Worm (Caenorhabditis elegans): ENCODE data around the gene F18E9.1.

The F18E9.1 gene

DNA sequence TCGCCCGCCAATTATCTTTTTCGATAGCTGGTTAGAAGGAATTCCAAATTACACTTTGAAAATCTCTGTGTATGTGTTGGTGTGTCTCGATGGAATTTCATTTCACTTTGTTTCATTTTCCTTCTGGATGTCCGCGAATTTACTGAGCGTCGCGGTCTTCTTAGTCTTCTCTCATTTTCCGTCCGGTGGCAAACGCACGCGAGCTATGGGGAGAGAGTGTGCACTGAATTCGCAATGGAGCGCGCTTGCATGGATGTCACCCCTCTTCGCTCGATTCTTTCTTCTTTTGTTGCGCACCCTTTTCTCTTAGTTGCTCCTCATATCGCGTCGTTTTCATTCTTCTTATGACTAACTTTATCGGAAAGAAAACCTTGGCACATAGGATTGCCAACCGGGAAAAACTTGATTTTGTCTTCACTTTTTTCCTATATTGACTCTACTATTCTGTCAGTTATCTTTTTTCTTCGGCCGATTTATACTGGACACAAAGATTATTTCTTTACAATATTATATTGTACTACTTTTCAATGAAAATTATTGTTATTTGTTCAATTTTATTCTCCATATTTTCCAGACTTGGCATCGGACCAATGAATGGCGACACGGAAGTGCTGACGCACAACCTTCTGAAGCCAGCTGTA lies 49.5 kb upstream of the F18E9.1 start, which contains the start of gene dhhc-14 (continued):
- peak; percentile 47 for TF ChIP-seq ceh-2 (tag; optimal IDR thresholded peaks at IDR 0.05)
- TF ChIP-seq ceh-18 (tag; optimal IDR thresholded peaks at IDR 0.05): peak; percentile 74
- TF ChIP-seq ztf-16 (tag; optimal IDR thresholded peaks at IDR 0.05): no peak
- no peak for TF ChIP-seq dve-1 (tag; optimal IDR thresholded peaks at IDR 0.05)
- TF ChIP-seq pag-3 (tag; optimal IDR thresholded peaks at IDR 0.05; ENCODE audit: borderline replicate concordance): no peak
- TF ChIP-seq hlh-15 (tag; optimal IDR thresholded peaks at IDR 0.05): no peak
- TF ChIP-seq sdc-2 (tag; optimal IDR thresholded peaks at IDR 0.05): peak; percentile 63
- TF ChIP-seq K09A11.1 (tag; optimal IDR thresholded peaks at IDR 0.05; ENCODE audit: insufficient read depth): no peak
- no peak for TF ChIP-seq ahr-1 (tag; optimal IDR thresholded peaks at IDR 0.05)
- peak; percentile 16 for TF ChIP-seq madf-2 (tag; optimal IDR thresholded peaks at IDR 0.05)
- no peak for TF ChIP-seq sox-4 (tag; optimal IDR thresholded peaks at IDR 0.05)
- TF ChIP-seq ama-1 (optimal IDR thresholded peaks at IDR 0.05): no peak
- TF ChIP-seq syd-9 (tag; optimal IDR thresholded peaks at IDR 0.05): peak; percentile 17
- TF ChIP-seq ttx-3 (tag; optimal IDR thresholded peaks at IDR 0.05): no peak
- no peak for TF ChIP-seq K02D7.2 (tag; optimal IDR thresholded peaks at IDR 0.05)
- TF ChIP-seq gmeb-2 (tag; optimal IDR thresholded peaks at IDR 0.05): no peak
- no peak for TF ChIP-seq ceh-45 (GFP tag; IDR thresholded peaks at IDR 0.05)
- no peak for TF ChIP-seq fkh-10 (GFP tag; optimal IDR thresholded peaks at IDR 0.05)
- no peak for TF ChIP-seq pqm-1 (tag; optimal IDR thresholded peaks at IDR 0.05)
- no peak for TF ChIP-seq pha-2 (tag; optimal IDR thresholded peaks at IDR 0.05)

DNA sequence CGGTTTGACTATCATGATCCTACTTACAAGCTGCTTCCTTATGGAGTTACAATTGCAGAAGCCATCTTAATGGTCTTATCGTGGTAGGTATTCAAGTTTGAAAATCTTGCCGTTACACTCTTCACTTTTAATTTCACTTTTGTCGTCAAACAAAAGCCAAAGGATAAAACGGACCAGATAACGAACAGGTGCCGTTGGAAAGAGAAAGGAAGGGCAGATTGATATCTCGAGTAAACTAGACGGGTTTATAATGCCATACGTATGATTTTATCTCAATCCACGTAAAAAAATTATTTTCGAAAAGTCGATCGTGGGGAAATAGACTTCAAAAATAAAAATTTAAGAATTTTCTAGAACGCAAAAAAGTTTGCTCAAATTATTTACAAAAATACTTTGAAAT lies 47.3 kb upstream of the F18E9.1 start:
- no peak for TF ChIP-seq elt-4 (tag; optimal IDR thresholded peaks at IDR 0.05)
- TF ChIP-seq ceh-48 (tag; optimal IDR thresholded peaks at IDR 0.05): no peak
- TF ChIP-seq C38D4.7 (GFP tag; optimal IDR thresholded peaks at IDR 0.05): no peak
- TF ChIP-seq F13H6.1 (tag; optimal IDR thresholded peaks at IDR 0.05): no peak
- TF ChIP-seq ceh-24 (tag; optimal IDR thresholded peaks at IDR 0.05): no peak
- no peak for TF ChIP-seq zip-5 (tag; optimal IDR thresholded peaks at IDR 0.05)
- no peak for TF ChIP-seq ceh-30 (tag; optimal IDR thresholded peaks at IDR 0.05)
- no peak for TF ChIP-seq hlh-13 (GFP tag; optimal IDR thresholded peaks at IDR 0.05)
- no peak for TF ChIP-seq ets-4 (tag; optimal IDR thresholded peaks at IDR 0.05)
- TF ChIP-seq pag-3 (tag; optimal IDR thresholded peaks at IDR 0.05; ENCODE audit: borderline replicate concordance): no peak
- TF ChIP-seq unc-3 (GFP tag; conservative IDR thresholded peaks at IDR 0.05): no peak
- TF ChIP-seq unc-3 (tag; optimal IDR thresholded peaks at IDR 0.05): no peak
- TF ChIP-seq hlh-15 (tag; optimal IDR thresholded peaks at IDR 0.05): no peak
- no peak for TF ChIP-seq unc-42 (tag; optimal IDR thresholded peaks at IDR 0.05)
- TF ChIP-seq ceh-14 (tag; optimal IDR thresholded peaks at IDR 0.05): no peak
- no peak for TF ChIP-seq ceh-6 (GFP tag; optimal IDR thresholded peaks at IDR 0.05)
- no peak for TF ChIP-seq ceh-9 (tag; optimal IDR thresholded peaks at IDR 0.05)

DNA sequence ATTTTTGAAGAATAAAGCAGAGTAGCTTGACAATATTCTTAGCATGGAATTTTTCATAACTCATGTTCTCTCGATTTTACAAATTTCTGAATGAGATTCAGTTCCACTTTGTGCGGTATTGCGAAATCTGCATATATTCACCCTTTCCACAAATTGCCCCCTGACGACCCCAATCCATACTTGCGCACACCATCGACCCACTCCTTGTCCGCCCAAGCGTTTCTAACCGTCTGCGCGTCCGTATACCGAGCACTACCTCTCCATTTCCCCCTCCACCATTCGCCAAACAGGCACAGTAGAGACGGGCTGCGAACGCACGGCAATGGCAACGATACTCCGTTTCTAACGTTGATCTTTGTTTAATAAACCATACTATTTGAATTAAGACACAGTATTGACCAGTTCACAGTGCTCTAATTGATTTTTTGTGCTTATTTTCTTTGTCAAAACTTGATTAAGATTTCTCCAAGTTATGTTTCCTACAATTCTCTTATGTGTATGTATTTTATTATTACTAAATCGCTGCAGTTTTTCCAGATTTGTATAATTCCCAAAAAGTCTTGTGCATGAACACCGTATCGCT lies 44.6 kb upstream of the F18E9.1 start, which contains the start of gene utx-1:
Gene utx-1 (plus strand): TSS at position 533 of the 583 bp plus-strand sequence.
- peak; percentile 80 for TF ChIP-seq ceh-31 (tag; optimal IDR thresholded peaks at IDR 0.05)
- TF ChIP-seq nfya-1 (tag; optimal IDR thresholded peaks at IDR 0.05): peak; percentile 62
- TF ChIP-seq ceh-18 (tag; optimal IDR thresholded peaks at IDR 0.05): no peak
- TF ChIP-seq pha-4 (tag; optimal IDR thresholded peaks at IDR 0.05): no peak
- no peak for TF ChIP-seq zip-5 (tag; optimal IDR thresholded peaks at IDR 0.05)
- peak; percentile 43 for TF ChIP-seq tbx-2 (tag; optimal IDR thresholded peaks at IDR 0.05)
- no peak for TF ChIP-seq ceh-19 (GFP tag; optimal IDR thresholded peaks at IDR 0.05)
- TF ChIP-seq fkh-6 (tag; optimal IDR thresholded peaks at IDR 0.05): peak; percentile 17
- peak; percentile 42 for TF ChIP-seq unc-42 (tag; optimal IDR thresholded peaks at IDR 0.05)
- peak; percentile 39 for TF ChIP-seq ceh-48 (tag; optimal IDR thresholded peaks at IDR 0.05)
- peak; percentile 68 for TF ChIP-seq sdc-2 (tag; optimal IDR thresholded peaks at IDR 0.05)
- peak; percentile 50 for TF ChIP-seq ref-2 (tag; optimal IDR thresholded peaks at IDR 0.05)
- peak; percentile 35 for TF ChIP-seq hlh-30 (tag; optimal IDR thresholded peaks at IDR 0.05; ENCODE audit: insufficient read depth)
- TF ChIP-seq ztf-16 (tag; optimal IDR thresholded peaks at IDR 0.05): peak; percentile 19
- TF ChIP-seq elt-2 (tag; optimal IDR thresholded peaks at IDR 0.05): peak; percentile 13
- peak; percentile 44 for TF ChIP-seq ceh-34 (tag; optimal IDR thresholded peaks at IDR 0.05)
- TF ChIP-seq che-1 (tag; optimal IDR thresholded peaks at IDR 0.05): no peak
- peak; percentile 24 for TF ChIP-seq unc-55 (GFP tag; optimal IDR thresholded peaks at IDR 0.05)
- peak; percentile 57 for TF ChIP-seq hlh-6 (tag; optimal IDR thresholded peaks at IDR 0.05)
- peak; percentile 35 for TF ChIP-seq ceh-2 (tag; optimal IDR thresholded peaks at IDR 0.05)
- peak; percentile 17 for TF ChIP-seq ceh-14 (tag; optimal IDR thresholded peaks at IDR 0.05)
- no peak for TF ChIP-seq pat-9 (tag; optimal IDR thresholded peaks at IDR 0.05)
- TF ChIP-seq dve-1 (tag; optimal IDR thresholded peaks at IDR 0.05): no peak

All from whole organism, late embryonic.